Worm (Caenorhabditis elegans) whole organism, midembryonic: ENCODE measurements around the gene srt-8.
"Not testable (repeated sequence)": the region's sequence is repeated elsewhere in the genome, so short reads cannot be mapped to it uniquely, and the experiment has no call there.

Experiments used
- T22C8.4 ChIP-seq: fragments of 200-800 bp; sonication (Bioruptor generic); IDR thresholded peaks from 2 replicates; pipeline ENCODE4 v1.3.6; 2022; ENCODE audit warnings: missing genetic modification characterization, missing compliant biosample characterization
- cog-1 ChIP-seq: sonication (generic microtip); optimal IDR thresholded peaks from 2 replicates; lab custom pipeline; 2016; ENCODE audit warnings: missing genetic modification characterization, missing compliant biosample characterization
- flt-1 ChIP-seq: fragments of 200-800 bp; sonication (Bioruptor generic); IDR thresholded peaks from 2 replicates; pipeline ENCODE4 v1.3.6; 2022; ENCODE audit warnings: missing genetic modification characterization, missing compliant biosample characterization
- klf-2 ChIP-seq: fragments of 200-800 bp; sonication (Bioruptor generic); conservative IDR thresholded peaks from 2 replicates; pipeline ENCODE4 v1.3.6; 2022; ENCODE audit warnings: missing genetic modification reagents, missing genetic modification characterization, missing compliant biosample characterization
- med-1 ChIP-seq: sonication (generic microtip); optimal IDR thresholded peaks from 2 replicates; lab custom pipeline; 2017; ENCODE audit warnings: missing genetic modification characterization, mild to moderate bottlenecking, missing compliant biosample characterization, antibody characterized with exemption, missing genetic modification reagents; ENCODE audit not compliant: insufficient read depth
- ref-1 ChIP-seq: fragments of 200-800 bp; sonication (Bioruptor generic); conservative IDR thresholded peaks from 2 replicates; pipeline ENCODE4 v1.3.6; 2022; ENCODE audit warnings: missing genetic modification reagents, missing genetic modification characterization, missing compliant biosample characterization
- tab-1 ChIP-seq: fragments of 200-800 bp; sonication (Bioruptor generic); IDR thresholded peaks from 2 replicates; pipeline ENCODE4 v1.3.6; 2022; ENCODE audit warnings: missing genetic modification characterization, missing compliant biosample characterization
- ztf-23 ChIP-seq: fragments of 200-800 bp; sonication (Bioruptor generic); IDR thresholded peaks from 2 replicates; pipeline ENCODE4 v1.3.6; 2022; ENCODE audit warnings: missing genetic modification reagents, missing genetic modification characterization, missing compliant biosample characterization
- ztf-29 ChIP-seq: fragments of 200-800 bp; sonication (Bioruptor generic); IDR thresholded peaks from 2 replicates; pipeline ENCODE4 v1.3.6; 2022; ENCODE audit warnings: missing genetic modification reagents, missing genetic modification characterization, missing compliant biosample characterization

The srt-8 gene

ce11 chrV:3086260-3086659, at the start of gene srt-8:
Gene srt-8 (plus strand): TSS chrV:3086560.
- no peak for TF ChIP-seq cog-1
- TF ChIP-seq ztf-23 = no peak
- no peak for TF ChIP-seq flt-1 (GFP tag; lab: Robert Waterston, UW)
- no peak for TF ChIP-seq T22C8.4
- no peak for TF ChIP-seq klf-2 (GFP tag; lab: Robert Waterston, UW)
- no peak for TF ChIP-seq ztf-29
- TF ChIP-seq ref-1 = no peak
- TF ChIP-seq tab-1 = no peak
- TF ChIP-seq med-1 (GFP tag; lab: Kevin White, UChicago) = no peak

ce11 chrV:3038058-3038457, 48.3 kb upstream of the srt-8 start:
- TF ChIP-seq ztf-23 = no peak
- TF ChIP-seq tab-1 = no peak
- TF ChIP-seq ztf-29 = no peak
- TF ChIP-seq klf-2 (GFP tag; lab: Robert Waterston, UW) = no peak
- no peak for TF ChIP-seq flt-1 (GFP tag; lab: Robert Waterston, UW)
- no peak for TF ChIP-seq cog-1
- no peak for TF ChIP-seq T22C8.4
- no peak for TF ChIP-seq ref-1
- no peak for TF ChIP-seq med-1 (GFP tag; lab: Kevin White, UChicago)

ce11 chrV:3039282-3039681, 47.1 kb upstream of the srt-8 start, which contains the start of gene chpf-2:
Gene chpf-2 (minus strand): TSS chrV:3039382.
- TF ChIP-seq ztf-23 (no peak), T22C8.4 (no peak), med-1 (GFP tag; lab: Kevin White, UChicago) (no peak), ref-1 (no peak), cog-1 (no peak), flt-1 (GFP tag; lab: Robert Waterston, UW) (no peak), tab-1 (no peak), klf-2 (GFP tag; lab: Robert Waterston, UW) (no peak), ztf-29 (no peak)

ce11 chrV:3040930-3041329, 45.4 kb upstream of the srt-8 start:
- TF ChIP-seq ztf-29 = no peak
- no peak for TF ChIP-seq tab-1
- no peak for TF ChIP-seq ref-1
- TF ChIP-seq ztf-23 = no peak
- TF ChIP-seq cog-1 = no peak
- TF ChIP-seq T22C8.4 = no peak
- TF ChIP-seq flt-1 (GFP tag; lab: Robert Waterston, UW) = no peak
- no peak for TF ChIP-seq klf-2 (GFP tag; lab: Robert Waterston, UW)

DNA sequence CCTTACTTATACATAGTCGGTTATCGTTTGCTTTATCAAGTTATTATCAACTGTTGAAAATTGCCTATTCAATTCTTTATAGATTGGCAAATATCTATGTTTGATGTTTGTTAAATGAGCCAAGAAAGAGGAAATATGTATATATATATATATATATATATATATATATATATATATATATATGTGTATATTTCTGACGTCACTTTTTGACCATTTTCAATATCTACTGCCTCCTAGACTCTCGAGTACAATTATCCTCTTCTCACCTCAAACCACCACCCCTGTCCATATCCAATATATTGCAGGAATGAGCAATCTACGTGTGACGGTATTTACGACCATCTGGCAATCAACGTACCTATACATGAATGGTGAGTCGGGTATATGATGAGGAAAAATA, 41.5 kb upstream of the srt-8 start, which contains the start of gene F59D6.1:
F59D6.1 (plus strand) TSS at position 301 of the 400 bp plus-strand sequence.
- TF ChIP-seq tab-1 (no peak), flt-1 (GFP tag; lab: Robert Waterston, UW) (no peak), ztf-23 (no peak), klf-2 (GFP tag; lab: Robert Waterston, UW) (no peak), med-1 (GFP tag; lab: Kevin White, UChicago) (no peak)

ce11 chrV:3046364-3046763, 40.0 kb upstream of the srt-8 start:
- no peak for TF ChIP-seq T22C8.4
- no peak for TF ChIP-seq ref-1
- no peak for TF ChIP-seq med-1 (GFP tag; lab: Kevin White, UChicago)
- TF ChIP-seq ztf-23 = no peak
- TF ChIP-seq ztf-29 = no peak
- no peak for TF ChIP-seq flt-1 (GFP tag; lab: Robert Waterston, UW)
- TF ChIP-seq cog-1 = no peak
- TF ChIP-seq tab-1 = no peak

DNA sequence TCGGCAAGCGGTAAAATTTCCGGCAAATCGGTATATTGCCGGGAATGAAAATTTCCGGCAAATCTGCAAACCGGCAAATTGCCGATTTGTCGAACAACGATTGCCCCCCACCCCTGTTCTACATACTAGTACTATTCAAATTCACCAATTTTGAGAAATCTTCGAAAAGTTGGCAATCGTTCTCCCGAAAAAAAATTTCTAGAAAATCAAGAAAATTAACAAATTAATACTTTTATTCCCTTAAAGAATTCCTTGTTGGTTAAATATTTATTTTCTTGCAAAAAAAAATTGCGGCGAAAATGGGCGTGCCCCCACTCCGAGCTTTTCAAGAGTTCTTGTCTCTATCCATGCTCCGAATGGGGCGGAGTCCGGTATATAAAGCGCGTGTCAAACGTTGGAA, 32.1 kb upstream of the srt-8 start, which contains the start of gene C50H11.8:
C50H11.8 (plus strand) TSS at position 301 of the 400 bp plus-strand sequence.
- no peak for TF ChIP-seq cog-1
- no peak for TF ChIP-seq tab-1
- no peak for TF ChIP-seq ztf-23
- no peak for TF ChIP-seq ref-1
- TF ChIP-seq med-1 (GFP tag; lab: Kevin White, UChicago) = no peak
- no peak for TF ChIP-seq T22C8.4
- TF ChIP-seq klf-2 (GFP tag; lab: Robert Waterston, UW) = no peak
- TF ChIP-seq ztf-29 = no peak
- TF ChIP-seq flt-1 (GFP tag; lab: Robert Waterston, UW) = no peak

DNA sequence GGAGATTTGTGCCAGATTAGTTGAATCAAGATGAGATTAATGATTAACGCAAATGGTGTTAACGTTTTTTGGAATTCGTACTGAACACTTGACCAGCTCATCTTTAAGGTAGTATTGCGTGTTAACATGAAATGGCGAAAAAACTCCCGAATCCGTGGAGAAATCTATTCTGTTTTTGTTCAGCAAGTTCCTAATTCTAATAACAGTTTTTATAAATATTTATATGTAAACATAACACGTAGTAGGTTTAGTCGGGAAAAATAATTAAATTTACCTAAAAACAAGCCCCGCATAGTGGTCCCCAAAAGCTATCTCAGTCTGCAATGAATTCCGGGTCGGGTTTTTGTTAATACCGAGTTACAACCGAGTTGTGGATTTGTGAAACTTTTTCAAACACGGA, 27.4 kb upstream of the srt-8 start, which contains the start of gene str-244:
str-244 (minus strand) TSS at position 101 of the 400 bp plus-strand sequence.
- no peak for TF ChIP-seq tab-1
- TF ChIP-seq flt-1 (GFP tag; lab: Robert Waterston, UW) = no peak
- TF ChIP-seq ztf-29 = no peak
- no peak for TF ChIP-seq klf-2 (GFP tag; lab: Robert Waterston, UW)
- no peak for TF ChIP-seq ref-1
- TF ChIP-seq T22C8.4 = no peak
- no peak for TF ChIP-seq cog-1
- TF ChIP-seq med-1 (GFP tag; lab: Kevin White, UChicago) = no peak
- TF ChIP-seq ztf-23 = no peak

- TF ChIP-seq ztf-29 = no peak
- TF ChIP-seq tab-1 = no peak
- no peak for TF ChIP-seq flt-1 (GFP tag; lab: Robert Waterston, UW)
- no peak for TF ChIP-seq ref-1
- no peak for TF ChIP-seq med-1 (GFP tag; lab: Kevin White, UChicago)
- no peak for TF ChIP-seq ztf-23
- TF ChIP-seq klf-2 (GFP tag; lab: Robert Waterston, UW) = no peak
- no peak for TF ChIP-seq T22C8.4
- no peak for TF ChIP-seq cog-1
These were observed 24.3 kb upstream of the srt-8 start, which contains the start of gene srt-15 for ce11 chrV:3062078-3062477. Gene srt-15 (minus strand): TSS chrV:3062178.

DNA sequence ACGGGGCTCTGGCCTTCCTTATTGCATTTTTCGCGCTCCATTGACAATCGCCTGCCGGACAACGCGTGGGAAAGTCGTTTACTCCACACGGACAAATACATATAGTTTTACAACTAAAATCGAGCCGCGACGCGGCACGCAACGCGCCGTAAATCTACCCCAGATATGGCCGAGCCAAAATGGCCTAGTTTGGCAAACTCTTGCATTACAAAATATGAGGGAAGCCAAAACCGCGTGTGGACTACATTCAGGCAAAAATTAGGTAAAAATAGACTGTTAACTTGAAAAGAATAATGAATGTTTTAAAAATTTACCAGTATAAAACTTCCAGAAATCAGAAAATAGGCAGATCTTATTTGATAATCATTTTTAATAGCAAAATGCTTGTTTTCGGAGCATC, 21.9 kb upstream of the srt-8 start, which contains the start of gene srt-16:
srt-16 (minus strand) TSS at position 101 of the 400 bp plus-strand sequence.
- not testable (repeated sequence) for TF ChIP-seq flt-1 (GFP tag; lab: Robert Waterston, UW); klf-2 (GFP tag; lab: Robert Waterston, UW); ref-1

DNA sequence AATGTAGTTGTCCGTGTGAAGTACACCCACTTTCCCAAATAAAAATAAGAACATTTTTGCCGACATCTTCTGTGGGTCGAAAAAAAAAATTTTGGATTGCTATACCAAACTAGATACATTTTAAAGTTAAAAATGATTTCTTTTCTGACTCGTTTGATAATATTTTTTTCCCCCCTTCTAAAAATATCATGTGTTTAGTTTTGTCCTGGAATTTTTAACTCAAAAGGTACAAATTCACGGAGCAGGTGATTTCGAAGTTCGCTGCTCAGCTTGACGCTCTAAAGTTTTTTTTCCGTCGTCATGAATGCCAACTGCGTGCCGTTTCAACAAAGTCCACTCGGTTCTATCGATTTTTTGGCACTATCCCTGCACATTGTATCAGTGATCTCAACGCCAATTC, 20.4 kb upstream of the srt-8 start, which contains the start of gene srh-185:
srh-185 (plus strand) TSS at position 301 of the 400 bp plus-strand sequence.
- no peak for TF ChIP-seq tab-1
- TF ChIP-seq ztf-23 = no peak
- TF ChIP-seq med-1 (GFP tag; lab: Kevin White, UChicago) = no peak
- TF ChIP-seq cog-1 = no peak
- TF ChIP-seq ztf-29 = no peak
- no peak for TF ChIP-seq ref-1
